Worm (Caenorhabditis elegans) whole organism, young adult: Measurements from ENCODE around the gene tbp-1.

Experiments used
- B0019.2 ChIP-seq: fragments of 200-800 bp; sonication (Bioruptor generic); conservative IDR thresholded peaks from 2 replicates; pipeline ENCODE4 v1.3.6; 2022; ENCODE audit warnings: missing genetic modification reagents, missing genetic modification characterization, missing compliant biosample characterization
- C06A6.2 ChIP-seq: fragments of 200-800 bp; sonication (Bioruptor generic); conservative IDR thresholded peaks from 2 replicates; pipeline ENCODE4 v1.3.6; 2022; ENCODE audit warnings: missing genetic modification characterization, missing compliant biosample characterization
- F33H1.4 ChIP-seq: fragments of 200-800 bp; sonication (Bioruptor generic); IDR thresholded peaks from 2 replicates; pipeline ENCODE4 v1.3.6; 2022; ENCODE audit warnings: missing genetic modification reagents, missing genetic modification characterization, missing compliant biosample characterization
- F49E8.2 ChIP-seq: sonication (generic microtip); optimal IDR thresholded peaks from 3 replicates; lab custom pipeline; 2017; ENCODE audit warnings: missing genetic modification characterization, mild to moderate bottlenecking, missing compliant biosample characterization, antibody characterized with exemption, moderate library complexity; ENCODE audit not compliant: insufficient read depth
- F57C9.4 ChIP-seq: sonication (generic microtip); optimal IDR thresholded peaks from 2 replicates; lab custom pipeline; 2017; ENCODE audit warnings: mild to moderate bottlenecking, missing genetic modification characterization, missing compliant biosample characterization
- Y79H2A.3 ChIP-seq: fragments of 200-800 bp; sonication (Bioruptor generic); conservative IDR thresholded peaks from 2 replicates; pipeline ENCODE4 v1.3.6; 2022; ENCODE audit warnings: missing genetic modification reagents, missing genetic modification characterization, missing compliant biosample characterization
- ama-1 ChIP-seq, 3 experiments: fragments of 150-350 bp in 1 of 3; sonication (generic microtip) in 2 of 3; optimal IDR thresholded peaks; 2 replicates each; lab custom pipeline; 2014 to 2018; ENCODE audit warnings: missing biosample characterization in 2 of 3, missing genetic modification characterization in 2 of 3, missing genetic modification reagents in 2 of 3
- aptf-2 ChIP-seq: fragments of 200-800 bp; sonication (Bioruptor generic); conservative IDR thresholded peaks from 2 replicates; pipeline ENCODE4 v1.3.6; 2022; ENCODE audit warnings: missing genetic modification reagents, missing genetic modification characterization, missing compliant biosample characterization
- aptf-3 ChIP-seq: fragments of 200-800 bp; sonication (Bioruptor generic); IDR thresholded peaks from 2 replicates; pipeline ENCODE4 v1.3.6; 2022; ENCODE audit warnings: missing genetic modification characterization, missing compliant biosample characterization
- ceh-100 ChIP-seq: fragments of 200-800 bp; sonication (Bioruptor generic); IDR thresholded peaks from 2 replicates; pipeline ENCODE4 v1.3.6; 2022; ENCODE audit warnings: missing genetic modification reagents, missing genetic modification characterization, missing compliant biosample characterization
- ceh-40 ChIP-seq: fragments of 200-800 bp; sonication (Bioruptor generic); IDR thresholded peaks from 2 replicates; pipeline ENCODE4 v1.3.6; 2022; ENCODE audit warnings: missing genetic modification characterization, missing compliant biosample characterization
- chd-7 ChIP-seq: sonication (generic microtip); optimal IDR thresholded peaks from 2 replicates; lab custom pipeline; 2016; ENCODE audit warnings: mild to moderate bottlenecking, missing genetic modification characterization, moderate library complexity, missing compliant biosample characterization
- egl-18 ChIP-seq: fragments of 200-800 bp; sonication (Bioruptor generic); IDR thresholded peaks from 2 replicates; pipeline ENCODE4 v1.3.6; 2022; ENCODE audit warnings: missing genetic modification reagents, missing genetic modification characterization, missing compliant biosample characterization
- egl-44 ChIP-seq: fragments of 200-800 bp; sonication (Bioruptor generic); IDR thresholded peaks from 2 replicates; pipeline ENCODE4 v1.3.6; 2022; ENCODE audit warnings: missing genetic modification reagents, missing genetic modification characterization, missing compliant biosample characterization
- ets-4 ChIP-seq: fragments of 200-800 bp; sonication (Bioruptor generic); optimal IDR thresholded peaks from 2 replicates; lab custom pipeline; 2018; ENCODE audit warnings: mild to moderate bottlenecking, missing genetic modification characterization, missing compliant biosample characterization
- fkh-3 ChIP-seq: sonication (generic microtip); optimal IDR thresholded peaks from 2 replicates; lab custom pipeline; 2016; ENCODE audit warnings: mild to moderate bottlenecking, missing genetic modification characterization, missing compliant biosample characterization
- gei-17 ChIP-seq: fragments of 200-800 bp; sonication (Bioruptor generic); optimal IDR thresholded peaks from 2 replicates; lab custom pipeline; 2018; ENCODE audit warnings: mild to moderate bottlenecking, missing genetic modification characterization, missing compliant biosample characterization
- hlh-26 ChIP-seq: fragments of 200-800 bp; sonication (Bioruptor generic); conservative IDR thresholded peaks from 2 replicates; pipeline ENCODE4 v1.3.6; 2022; ENCODE audit warnings: missing genetic modification reagents, missing genetic modification characterization, missing compliant biosample characterization
- lag-1 ChIP-seq: fragments of 200-800 bp; sonication (Bioruptor generic); IDR thresholded peaks from 2 replicates; pipeline ENCODE4 v1.3.6; 2022; ENCODE audit warnings: missing genetic modification reagents, missing genetic modification characterization, missing compliant biosample characterization
- let-526 ChIP-seq: fragments of 200-800 bp; sonication (Bioruptor generic); IDR thresholded peaks from 2 replicates; pipeline ENCODE4 v1.3.6; 2022; ENCODE audit warnings: missing genetic modification reagents, missing genetic modification characterization, missing compliant biosample characterization
- let-607 ChIP-seq, 2 experiments: fragments of 200-800 bp in 1 of 2; sonication (Bioruptor generic) in 1 of 2; sonication (generic microtip) in 1 of 2; optimal IDR thresholded peaks; 2 replicates each; lab custom pipeline; 2016 to 2018; ENCODE audit warnings: mild to moderate bottlenecking in 2 of 2, missing compliant biosample characterization in 2 of 2, missing genetic modification characterization in 2 of 2, moderate library complexity in 2 of 2, missing genotype in 1 of 2
- lsl-1 ChIP-seq: fragments of 200-800 bp; sonication (Bioruptor generic); optimal IDR thresholded peaks from 2 replicates; lab custom pipeline; 2018; ENCODE audit warnings: mild to moderate bottlenecking, missing genetic modification characterization, moderate library complexity, missing compliant biosample characterization
- lsy-27 ChIP-seq: sonication (generic microtip); optimal IDR thresholded peaks from 2 replicates; lab custom pipeline; 2017; ENCODE audit warnings: missing genetic modification characterization, mild to moderate bottlenecking, missing compliant biosample characterization, antibody characterized with exemption, missing genotype, borderline replicate concordance; ENCODE audit not compliant: insufficient read depth
- madf-10 ChIP-seq: sonication (generic microtip); optimal IDR thresholded peaks from 2 replicates; lab custom pipeline; 2016; ENCODE audit warnings: mild to moderate bottlenecking, missing genetic modification characterization, missing compliant biosample characterization
- mel-28 ChIP-seq: sonication (generic microtip); optimal IDR thresholded peaks from 2 replicates; lab custom pipeline; 2016; ENCODE audit warnings: borderline replicate concordance, mild to moderate bottlenecking, missing genetic modification characterization, missing compliant biosample characterization
- mes-4 ChIP-seq: sonication (generic microtip); optimal IDR thresholded peaks from 2 replicates; lab custom pipeline; 2016; ENCODE audit warnings: missing genotype, missing genetic modification characterization, missing compliant biosample characterization
- mxl-1 ChIP-seq: sonication (generic microtip); optimal IDR thresholded peaks from 2 replicates; lab custom pipeline; 2016; ENCODE audit warnings: missing genetic modification characterization, missing compliant biosample characterization
- nfyb-1 ChIP-seq: fragments of 200-800 bp; sonication (Bioruptor generic); IDR thresholded peaks from 2 replicates; pipeline ENCODE4 v1.3.6; 2022; ENCODE audit warnings: missing genetic modification reagents, missing genetic modification characterization, missing compliant biosample characterization
- nhr-120 ChIP-seq: fragments of 200-800 bp; sonication (Bioruptor generic); IDR thresholded peaks from 2 replicates; pipeline ENCODE4 v1.3.6; 2022; ENCODE audit warnings: missing genetic modification characterization, missing compliant biosample characterization
- nhr-179 ChIP-seq: sonication (generic microtip); optimal IDR thresholded peaks from 2 replicates; lab custom pipeline; 2016; ENCODE audit warnings: mild to moderate bottlenecking, missing genetic modification characterization, missing compliant biosample characterization
- nhr-90 ChIP-seq: sonication (generic microtip); optimal IDR thresholded peaks from 2 replicates; lab custom pipeline; 2016; ENCODE audit warnings: missing genotype, mild to moderate bottlenecking, missing genetic modification characterization, missing compliant biosample characterization
- pha-4 ChIP-seq: fragments of 150-350 bp; sonication (generic microtip); optimal IDR thresholded peaks from 2 replicates; lab custom pipeline; 2014; ENCODE audit warnings: missing biosample characterization, missing genetic modification reagents, missing genetic modification characterization
- rcor-1 ChIP-seq: fragments of 200-800 bp; sonication (Bioruptor generic); IDR thresholded peaks from 2 replicates; pipeline ENCODE4 v1.3.6; 2022; ENCODE audit warnings: missing genetic modification reagents, missing genetic modification characterization, missing compliant biosample characterization
- rec-8 ChIP-seq, 2 experiments: sonication (generic microtip); optimal IDR thresholded peaks; 2 replicates each; lab custom pipeline; 2016; ENCODE audit warnings: mild to moderate bottlenecking in 2 of 2, missing genetic modification characterization in 2 of 2, missing genetic modification reagents in 2 of 2, missing genotype in 2 of 2, missing biosample characterization in 1 of 2, missing compliant biosample characterization in 1 of 2, moderate library complexity in 1 of 2
- sdz-38 ChIP-seq: sonication (generic microtip); optimal IDR thresholded peaks from 2 replicates; lab custom pipeline; 2016; ENCODE audit warnings: missing genotype, missing genetic modification characterization, missing compliant biosample characterization
- sea-2 ChIP-seq: fragments of 200-800 bp; sonication (Bioruptor generic); IDR thresholded peaks from 2 replicates; pipeline ENCODE4 v1.3.6; 2022; ENCODE audit warnings: missing genetic modification characterization, missing compliant biosample characterization
- snpc-4 ChIP-seq, 5 experiments: fragments of 150-350 bp in 1 of 5; sonication (generic microtip) in 4 of 5; optimal IDR thresholded peaks; 2 replicates each; lab custom pipeline; 2014 to 2018; ENCODE audit warnings: missing genetic modification characterization in 5 of 5, missing biosample characterization in 3 of 5, antibody characterized with exemption in 2 of 5, mild to moderate bottlenecking in 2 of 5, missing compliant biosample characterization in 2 of 5, missing genotype in 2 of 5, moderate library complexity in 2 of 5, missing genetic modification reagents in 1 of 5
- tbp1 ChIP-seq: fragments of 200-800 bp; sonication (Bioruptor generic); optimal IDR thresholded peaks from 2 replicates; lab custom pipeline; 2018; ENCODE audit warnings: mild to moderate bottlenecking, missing genetic modification characterization, missing compliant biosample characterization
- tbx-9 ChIP-seq: sonication (generic microtip); optimal IDR thresholded peaks from 2 replicates; lab custom pipeline; 2016; ENCODE audit warnings: borderline replicate concordance, missing genetic modification characterization, inconsistent platforms, missing compliant biosample characterization
- unc-62 ChIP-seq: fragments of 150-350 bp; optimal IDR thresholded peaks from 2 replicates; lab custom pipeline; 2014; ENCODE audit warnings: missing biosample characterization, missing genetic modification reagents, missing genetic modification characterization

Gene tbp-1

DNA sequence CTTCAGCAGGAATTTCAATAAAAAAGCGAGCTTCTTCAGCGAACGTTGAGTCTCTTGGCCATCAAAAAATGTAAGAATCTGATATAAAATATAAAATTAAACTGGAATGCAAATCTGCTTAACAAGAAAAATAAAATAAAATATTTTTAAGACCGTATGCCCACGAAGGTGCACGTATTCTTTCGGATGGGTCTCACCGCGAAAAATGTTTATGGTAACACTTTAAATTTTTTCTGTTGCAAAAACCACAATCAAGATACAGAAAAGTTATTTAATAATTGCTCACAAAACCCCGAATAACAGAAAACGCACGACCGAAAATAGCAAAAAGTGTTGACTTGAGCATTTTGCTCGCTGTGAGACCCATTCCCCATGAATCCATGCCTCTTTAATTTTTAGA lies 44.7 kb upstream of the tbp-1 start:
- TF ChIP-seq madf-10 (tag; lab: Kevin White, UChicago): no peak
- TF ChIP-seq lsl-1 (GFP tag; lab: Kevin White, UChicago): peak; percentile 50
- no peak for TF ChIP-seq egl-44
- TF ChIP-seq fkh-3: no peak
- peak; percentile 59; the same call in 1 of the 2 replicates for TF ChIP-seq F33H1.4 (GFP tag; lab: Robert Waterston, UW)
- no peak for TF ChIP-seq chd-7
- no peak for TF ChIP-seq ceh-40 (GFP tag; lab: Robert Waterston, UW)
- TF ChIP-seq egl-18 (GFP tag; lab: Robert Waterston, UW): no peak
- TF ChIP-seq nhr-120 (GFP tag; lab: Robert Waterston, UW): no peak
- no peak for TF ChIP-seq ets-4 (GFP tag; lab: Kevin White, UChicago)
- TF ChIP-seq sdz-38: no peak

DNA sequence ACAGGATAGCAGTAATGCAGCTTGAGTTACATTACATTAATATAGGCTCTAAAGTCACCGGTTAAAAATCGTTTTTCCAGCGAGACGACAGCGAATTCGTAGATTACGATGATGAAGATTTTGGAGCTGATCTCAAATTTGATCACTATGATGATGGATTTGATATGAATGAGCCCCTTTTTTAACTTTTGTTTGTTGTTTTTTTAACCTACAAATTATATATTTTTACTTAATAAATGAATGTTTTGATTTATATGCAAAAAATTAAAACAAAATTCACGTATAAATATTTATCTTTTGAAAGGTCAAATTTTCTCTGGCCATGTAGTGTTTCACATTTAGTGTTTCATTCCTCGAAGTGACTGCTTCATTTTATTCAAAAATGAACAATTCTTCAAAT lies 40.4 kb upstream of the tbp-1 start, which contains the start of gene F08F8.6:
Gene F08F8.6 (plus strand): TSS at position 301 of the 400 bp plus-strand sequence.
- no peak for TF ChIP-seq B0019.2 (GFP tag; lab: Robert Waterston, UW)
- TF ChIP-seq mes-4 (tag; lab: Kevin White, UChicago): no peak
- TF ChIP-seq nhr-179 (tag; lab: Kevin White, UChicago): no peak
- TF ChIP-seq aptf-2 (GFP tag; lab: Robert Waterston, UW): no peak
- TF ChIP-seq mxl-1 (tag; lab: Kevin White, UChicago): no peak
- no peak for TF ChIP-seq let-607 (tag; optimal IDR thresholded peaks at IDR 0.05; lab: Kevin White, UChicago)
- TF ChIP-seq nfyb-1: no peak

ce11 chrIII:7347049-7347448 lies 36.8 kb upstream of the tbp-1 start, which contains the start of gene F08F8.7:
Gene F08F8.7 (minus strand): TSS chrIII:7347149.
- TF ChIP-seq gei-17 (no peak), ama-1 (optimal IDR thresholded peaks at IDR 0.05; lab: Kevin White, UChicago) (no peak), ama-1 (GFP tag; optimal IDR thresholded peaks at IDR 0.05; lab: Kevin White, UChicago) (no peak), sea-2 (no peak), F49E8.2 (tag; lab: Kevin White, UChicago) (no peak)
- TF ChIP-seq, all 124 proteins: peak for 0

DNA sequence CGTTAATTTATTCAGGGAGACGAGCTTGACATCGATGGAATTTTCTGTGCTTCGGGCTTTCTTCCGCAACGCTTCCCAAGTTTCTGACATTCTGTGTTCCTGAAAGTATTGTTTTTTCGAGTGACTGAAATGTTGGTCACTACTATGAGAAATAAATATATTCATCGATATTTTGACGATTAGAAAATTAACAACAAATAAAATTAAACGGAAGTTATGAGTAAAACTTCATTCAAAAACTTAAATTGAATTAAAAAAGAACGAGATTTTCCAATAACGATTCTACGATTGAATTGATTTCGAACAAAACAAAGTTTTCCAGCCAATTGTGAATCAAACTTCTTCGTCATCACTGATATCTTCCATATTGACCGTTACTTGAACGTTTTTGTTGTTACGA lies 34.8 kb upstream of the tbp-1 start, which contains the start of gene gos-28:
Gene gos-28 (minus strand): TSS at position 101 of the 400 bp plus-strand sequence.
- TF ChIP-seq mel-28 (tag; lab: Kevin White, UChicago): no peak
- TF ChIP-seq rec-8 (tag; optimal IDR thresholded peaks at IDR 0.05; lab: Kevin White, UChicago): no peak
- TF ChIP-seq F57C9.4 (tag; lab: Kevin White, UChicago): no peak
- TF ChIP-seq unc-62 (GFP tag; lab: Kevin White, UChicago): no peak
- TF ChIP-seq aptf-2 (GFP tag; lab: Robert Waterston, UW): no peak
- TF ChIP-seq pha-4 (tag; lab: Kevin White, UChicago): no peak
- TF ChIP-seq tbp1 (GFP tag; lab: Kevin White, UChicago): no peak
- TF ChIP-seq let-526 (GFP tag; lab: Robert Waterston, UW): no peak
- TF ChIP-seq lsl-1 (GFP tag; lab: Kevin White, UChicago): no peak
- TF ChIP-seq tbx-9 (tag; lab: Kevin White, UChicago): no peak
- no peak for TF ChIP-seq ceh-100 (GFP tag; lab: Robert Waterston, UW)
- TF ChIP-seq aptf-3 (GFP tag; lab: Robert Waterston, UW): no peak
- no peak for TF ChIP-seq snpc-4 (GFP tag; optimal IDR thresholded peaks at IDR 0.05; lab: Kevin White, UChicago)
- no peak for TF ChIP-seq snpc-4 (tag; optimal IDR thresholded peaks at IDR 0.05; lab: Kevin White, UChicago)
- TF ChIP-seq C06A6.2 (GFP tag; lab: Robert Waterston, UW): no peak
- no peak for TF ChIP-seq rcor-1
- TF ChIP-seq hlh-26: no peak
- no peak for TF ChIP-seq Y79H2A.3 (GFP tag; lab: Robert Waterston, UW)
- no peak for TF ChIP-seq lsy-27 (tag; lab: Kevin White, UChicago)
- TF ChIP-seq nhr-90 (tag; lab: Kevin White, UChicago): no peak
- TF ChIP-seq lag-1 (GFP tag; lab: Robert Waterston, UW): no peak
- TF ChIP-seq, all 124 proteins: peak for 0
